Worm (Caenorhabditis elegans) whole organism, young adult: Measurements from ENCODE around the gene asp-2.

Source experiments
- Y56A3A.18 ChIP-seq: fragments of 200-800 bp; sonication (Bioruptor generic); IDR thresholded peaks from 2 replicates; pipeline ENCODE4 v1.3.6; 2022; ENCODE audit warnings: missing genetic modification reagents, missing genetic modification characterization, missing compliant biosample characterization
- nhr-80 ChIP-seq: sonication (generic microtip); optimal IDR thresholded peaks from 2 replicates; lab custom pipeline; 2016; ENCODE audit warnings: missing genetic modification characterization, missing compliant biosample characterization

Gene asp-2

DNA sequence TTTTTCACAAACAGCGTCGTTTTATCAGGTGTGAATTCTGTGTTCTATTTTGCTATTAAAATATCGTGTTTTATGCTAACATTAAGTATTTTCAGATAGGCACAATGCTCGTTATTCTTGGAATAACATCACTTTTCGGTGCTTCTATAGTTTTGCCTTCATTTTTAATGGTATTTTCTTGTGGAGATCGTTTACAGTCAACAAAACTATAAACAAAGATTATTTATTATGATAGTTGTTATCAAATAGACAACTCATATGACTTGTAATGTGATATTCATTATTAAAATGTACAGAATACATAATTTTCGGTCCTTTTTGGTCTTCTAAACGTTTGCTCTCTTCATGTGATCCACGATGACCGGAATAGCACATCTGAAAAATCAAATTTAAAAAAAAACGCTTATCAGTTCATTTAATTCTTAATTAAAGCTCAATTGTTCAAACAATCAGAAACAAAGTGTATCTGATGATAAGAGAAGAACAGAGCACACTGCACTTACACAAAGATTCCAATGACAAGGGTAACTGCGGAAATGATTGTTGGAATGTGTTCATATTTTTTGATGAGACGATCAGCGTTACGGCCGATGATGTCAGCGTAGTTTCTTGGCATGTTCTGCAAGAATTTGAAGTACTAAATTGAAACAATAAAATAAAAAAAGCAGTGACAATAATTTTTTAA, 51.3 kb downstream of the asp-2 start, which contains the start of gene F07C3.9:
TSS of gene F07C3.9 (minus strand) at position 635 of the 685 bp plus-strand sequence.
- TF ChIP-seq Y56A3A.18 (GFP tag; lab: Robert Waterston, UW) (no peak), nhr-80 (peak; percentile 79)
